Fruit fly (Drosophila melanogaster): ENCODE measurements around the gene RhoL.

RhoL gene

DNA sequence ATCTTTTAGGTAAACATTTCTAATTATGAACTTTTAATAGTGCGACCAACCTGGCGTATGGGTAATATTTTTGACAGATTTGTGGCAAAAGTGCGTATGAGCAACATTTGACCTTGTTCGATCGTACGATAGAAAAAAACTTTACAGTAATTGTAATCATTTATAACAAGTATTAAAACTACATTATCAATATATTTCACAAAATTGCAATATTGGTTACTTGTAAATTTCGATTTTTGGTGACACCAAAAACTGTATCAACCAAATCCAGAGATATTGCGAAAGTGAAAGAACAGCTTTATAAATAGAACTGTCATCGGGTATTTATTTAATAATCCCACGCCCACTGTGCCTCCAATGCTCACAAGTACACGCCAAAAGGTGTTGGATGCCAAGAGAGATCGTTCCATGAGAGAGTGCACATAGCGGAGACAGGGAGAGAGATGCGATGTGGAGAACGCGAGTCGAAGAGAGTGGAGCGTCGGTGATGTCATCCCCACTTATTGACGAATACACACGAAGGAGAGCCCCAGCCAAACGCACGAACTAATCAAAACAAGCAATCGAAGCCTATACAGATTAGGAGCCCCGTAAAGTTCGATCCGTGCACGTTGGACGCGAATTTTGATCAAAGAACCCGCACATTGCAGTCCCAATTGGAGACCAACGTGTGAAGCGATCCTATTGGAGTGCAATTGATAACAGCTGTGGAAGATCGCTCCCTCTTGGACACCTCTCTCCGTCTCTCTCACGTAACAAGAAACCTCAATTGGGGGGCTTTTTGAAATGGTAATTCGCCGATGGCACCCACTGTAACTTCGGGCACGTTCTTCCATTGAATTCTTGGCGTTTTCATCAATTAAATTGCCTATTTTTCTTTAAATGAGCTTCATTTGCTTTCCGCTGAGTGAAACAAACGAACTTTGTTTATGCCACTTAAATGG lies 31.1 kb upstream of the RhoL start:
- TF ChIP-seq Sp1 (GFP tag; optimal IDR thresholded peaks at IDR 0.05) (peak; percentile 98), rgr (GFP tag; optimal IDR thresholded peaks at IDR 0.05) (peak; percentile 95), Vsx2 (GFP tag; optimal IDR thresholded peaks at IDR 0.05; ENCODE audit: partially characterized antibody) (peak; percentile 87), brk (GFP tag; optimal IDR thresholded peaks at IDR 0.05) (peak; percentile 74), Jra (GFP tag; optimal IDR thresholded peaks at IDR 0.05) (peak; percentile 96), Hr78 (GFP tag; optimal IDR thresholded peaks at IDR 0.05) (no peak), foxo (GFP tag; optimal IDR thresholded peaks at IDR 0.05) (peak; percentile 76 to 98), ey (GFP tag; optimal IDR thresholded peaks at IDR 0.05) (peak; percentile 96), jim (GFP tag; optimal IDR thresholded peaks at IDR 0.05) (no peak), dl (GFP tag; optimal IDR thresholded peaks at IDR 0.05; ENCODE audit: insufficient read depth in 1 of 2, partially characterized antibody in 2 of 2) (peak; percentile 89 to 97), GATAd (GFP tag; optimal IDR thresholded peaks at IDR 0.05) (peak; percentile 54), Myc (optimal IDR thresholded peaks at IDR 0.05) (no peak), pan (optimal IDR thresholded peaks at IDR 0.05) (no peak), Dif (GFP tag; optimal IDR thresholded peaks at IDR 0.05; ENCODE audit: partially characterized antibody) (peak; percentile 98), woc (GFP tag; optimal IDR thresholded peaks at IDR 0.05) (peak; percentile 97), h (GFP tag; optimal IDR thresholded peaks at IDR 0.05) (peak; percentile 95), dmrt93B (GFP tag; optimal IDR thresholded peaks at IDR 0.05) (peak; percentile 97), sv (GFP tag; optimal IDR thresholded peaks at IDR 0.05) (peak; percentile 79), CrebA (GFP tag; optimal IDR thresholded peaks at IDR 0.05; ENCODE audit: borderline replicate concordance) (peak; percentile 74), HLH106 (tag; optimal IDR thresholded peaks at IDR 0.05) (peak; percentile 96), Rel (GFP tag; optimal IDR thresholded peaks at IDR 0.05) (peak; percentile 69), Rel (tag; optimal IDR thresholded peaks at IDR 0.05) (peak; percentile 74), tai (GFP tag; optimal IDR thresholded peaks at IDR 0.05) (peak; percentile 92), psq (GFP tag; optimal IDR thresholded peaks at IDR 0.05) (peak; percentile 95), CG9705 (GFP tag; optimal IDR thresholded peaks at IDR 0.05) (peak; percentile 94), Dfd (GFP tag; optimal IDR thresholded peaks at IDR 0.05) (no peak), usp (GFP tag; optimal IDR thresholded peaks at IDR 0.05) (peak; percentile 18), N (GFP tag; optimal IDR thresholded peaks at IDR 0.05) (no peak), Mio (GFP tag; optimal IDR thresholded peaks at IDR 0.05) (peak; percentile 64), Abd-B (GFP tag; optimal IDR thresholded peaks at IDR 0.05) (no peak), br (GFP tag; optimal IDR thresholded peaks at IDR 0.05) (peak; percentile 97), fru (GFP tag; optimal IDR thresholded peaks at IDR 0.05) (peak; percentile 98), Hr83 (GFP tag; optimal IDR thresholded peaks at IDR 0.05; ENCODE audit: poor library complexity, severe bottlenecking) (peak; percentile 65), OdsH (GFP tag; optimal IDR thresholded peaks at IDR 0.05) (peak; percentile 97), lola (GFP tag; optimal IDR thresholded peaks at IDR 0.05) (no peak), Hnf4 (GFP tag; optimal IDR thresholded peaks at IDR 0.05) (peak; percentile 85), dsf (GFP tag; optimal IDR thresholded peaks at IDR 0.05; ENCODE audit: borderline replicate concordance) (peak; percentile 74), sage (GFP tag; optimal IDR thresholded peaks at IDR 0.05) (peak; percentile 47), CG32264 (GFP tag; optimal IDR thresholded peaks at IDR 0.05) (peak; percentile 82)

DNA sequence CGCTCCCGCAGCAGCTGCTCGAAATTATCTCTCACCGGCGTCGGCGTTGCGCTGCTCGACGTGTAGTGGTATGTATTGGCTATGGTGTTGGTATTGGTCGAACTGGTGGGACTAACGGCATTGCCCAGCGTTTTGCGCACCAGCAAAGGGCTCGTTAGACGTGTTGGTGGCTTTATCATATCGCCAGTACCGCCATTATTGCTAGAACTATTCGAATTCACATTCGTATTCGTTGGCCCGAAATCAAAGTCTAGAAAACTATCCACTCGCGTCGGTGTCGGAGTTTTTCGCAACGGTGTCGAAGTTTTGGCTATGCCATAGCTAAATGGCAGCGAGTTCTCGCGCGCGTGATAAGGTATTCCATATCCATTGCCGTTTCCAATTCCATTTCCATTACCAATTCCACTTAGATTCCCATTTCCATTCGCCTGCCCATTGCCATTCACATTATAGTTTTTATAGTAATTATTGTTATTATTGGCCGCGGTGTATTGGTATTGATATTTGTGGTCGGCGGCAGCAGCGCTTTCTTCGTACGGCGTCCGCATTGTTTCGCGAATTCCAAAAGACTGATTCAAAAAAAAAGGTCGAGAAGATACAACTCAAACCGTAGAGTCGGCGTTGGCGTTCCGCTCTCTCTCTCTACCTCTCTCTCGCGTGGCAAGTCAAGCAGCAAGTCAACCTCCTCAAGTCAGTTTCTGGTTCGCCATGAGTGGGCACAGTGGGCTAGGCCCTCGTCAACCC lies 30.2 kb upstream of the RhoL start, which contains the start of gene by:
Gene by (minus strand): TSS at position 575 of the 744 bp plus-strand sequence.
- TF ChIP-seq HLH106 (tag; optimal IDR thresholded peaks at IDR 0.05), result no peak
- no peak for TF ChIP-seq CrebA (GFP tag; optimal IDR thresholded peaks at IDR 0.05; ENCODE audit: borderline replicate concordance)
- no peak for TF ChIP-seq tai (GFP tag; optimal IDR thresholded peaks at IDR 0.05)
- peak; percentile 37 for TF ChIP-seq Vsx2 (GFP tag; optimal IDR thresholded peaks at IDR 0.05; ENCODE audit: partially characterized antibody)
- TF ChIP-seq Mio (GFP tag; optimal IDR thresholded peaks at IDR 0.05), result no peak
- peak; percentile 74 to 83 for TF ChIP-seq dl (GFP tag; optimal IDR thresholded peaks at IDR 0.05; ENCODE audit: insufficient read depth in 1 of 2, partially characterized antibody in 2 of 2)
- TF ChIP-seq lola (GFP tag; optimal IDR thresholded peaks at IDR 0.05), result no peak
- no peak for TF ChIP-seq sage (GFP tag; optimal IDR thresholded peaks at IDR 0.05)
- no peak for TF ChIP-seq CG32264 (GFP tag; optimal IDR thresholded peaks at IDR 0.05)
- TF ChIP-seq foxo (GFP tag; optimal IDR thresholded peaks at IDR 0.05), result no peak
- no peak for TF ChIP-seq pan (optimal IDR thresholded peaks at IDR 0.05)
- TF ChIP-seq Dfd (GFP tag; optimal IDR thresholded peaks at IDR 0.05), result no peak
- no peak for TF ChIP-seq sv (GFP tag; optimal IDR thresholded peaks at IDR 0.05)
- TF ChIP-seq Hr78 (GFP tag; optimal IDR thresholded peaks at IDR 0.05), result no peak
- TF ChIP-seq rgr (GFP tag; optimal IDR thresholded peaks at IDR 0.05), result no peak
- TF ChIP-seq N (GFP tag; optimal IDR thresholded peaks at IDR 0.05), result no peak
- no peak for TF ChIP-seq dmrt93B (GFP tag; optimal IDR thresholded peaks at IDR 0.05)
- TF ChIP-seq Sp1 (GFP tag; optimal IDR thresholded peaks at IDR 0.05), result no peak
- TF ChIP-seq Hr83 (GFP tag; optimal IDR thresholded peaks at IDR 0.05; ENCODE audit: poor library complexity, severe bottlenecking), result peak; percentile 15
- no peak for TF ChIP-seq Rel (GFP tag; optimal IDR thresholded peaks at IDR 0.05)
- TF ChIP-seq Rel (tag; optimal IDR thresholded peaks at IDR 0.05), result no peak
- TF ChIP-seq psq (GFP tag; optimal IDR thresholded peaks at IDR 0.05), result no peak
- TF ChIP-seq CG9705 (GFP tag; optimal IDR thresholded peaks at IDR 0.05), result no peak
- TF ChIP-seq h (GFP tag; optimal IDR thresholded peaks at IDR 0.05), result no peak
- no peak for TF ChIP-seq Abd-B (GFP tag; optimal IDR thresholded peaks at IDR 0.05)
- no peak for TF ChIP-seq GATAd (GFP tag; optimal IDR thresholded peaks at IDR 0.05)
- TF ChIP-seq Myc (optimal IDR thresholded peaks at IDR 0.05), result no peak
- TF ChIP-seq Hnf4 (GFP tag; optimal IDR thresholded peaks at IDR 0.05), result no peak
- no peak for TF ChIP-seq usp (GFP tag; optimal IDR thresholded peaks at IDR 0.05)
- TF ChIP-seq jim (GFP tag; optimal IDR thresholded peaks at IDR 0.05), result peak; percentile 84
- peak; percentile 82 for TF ChIP-seq Dif (GFP tag; optimal IDR thresholded peaks at IDR 0.05; ENCODE audit: partially characterized antibody)
- no peak for TF ChIP-seq fru (GFP tag; optimal IDR thresholded peaks at IDR 0.05)
- no peak for TF ChIP-seq br (GFP tag; optimal IDR thresholded peaks at IDR 0.05)
- TF ChIP-seq ey (GFP tag; optimal IDR thresholded peaks at IDR 0.05), result no peak
- TF ChIP-seq woc (GFP tag; optimal IDR thresholded peaks at IDR 0.05), result no peak
- TF ChIP-seq dsf (GFP tag; optimal IDR thresholded peaks at IDR 0.05; ENCODE audit: borderline replicate concordance), result no peak
